Fruit fly (Drosophila melanogaster) whole organism, embryonic: ENCODE measurements around the gene her.
A peak's percentile ranks its signal among the peaks of the same experiment; 100 is the strongest.

Experiments
- Adf1 ChIP-seq: fragments of 200-800 bp; sonication (Bioruptor generic); IDR thresholded peaks from 2 replicates; pipeline ENCODE4 v1.3.6; 2022; ENCODE audit warnings: missing biosample characterization, missing genetic modification characterization
- Asciz ChIP-seq: fragments of 200-800 bp; sonication (Bioruptor generic); optimal IDR thresholded peaks from 2 replicates; lab custom pipeline; 2017; ENCODE audit warnings: missing biosample characterization, mild to moderate bottlenecking, missing genetic modification characterization, missing genetic modification reagents
- CG10267 ChIP-seq: fragments of 200-800 bp; sonication (Bioruptor generic); optimal IDR thresholded peaks from 2 replicates; lab custom pipeline; 2018; ENCODE audit warnings: missing biosample characterization, mild to moderate bottlenecking, missing genetic modification characterization, moderate library complexity
- CG10431 ChIP-seq: fragments of 200-800 bp; sonication (Bioruptor generic); optimal IDR thresholded peaks from 3 replicates; lab custom pipeline; 2018; ENCODE audit warnings: missing biosample characterization, mild to moderate bottlenecking, missing genetic modification characterization
- CG10959 ChIP-seq: fragments of 200-800 bp; sonication (Bioruptor generic); IDR thresholded peaks from 2 replicates; pipeline ENCODE4 v1.3.6; 2022; ENCODE audit warnings: missing biosample characterization, missing genetic modification characterization
- CG12104 ChIP-seq: fragments of 200-800 bp; sonication (Bioruptor generic); optimal IDR thresholded peaks from 3 replicates; lab custom pipeline; 2016; ENCODE audit warnings: missing biosample characterization, missing genetic modification characterization
- CG12299 ChIP-seq: fragments of 200-800 bp; sonication (Bioruptor generic); optimal IDR thresholded peaks from 2 replicates; lab custom pipeline; 2018; ENCODE audit warnings: missing biosample characterization, mild to moderate bottlenecking, missing genetic modification characterization
- CG12744 ChIP-seq: fragments of 200-800 bp; sonication (Bioruptor generic); optimal IDR thresholded peaks from 2 replicates; lab custom pipeline; 2016; ENCODE audit warnings: missing biosample characterization, missing genetic modification characterization
- CG14860 ChIP-seq: fragments of 200-800 bp; sonication (Bioruptor generic); IDR thresholded peaks from 3 replicates; pipeline ENCODE4 v1.3.6; 2022; ENCODE audit warnings: missing biosample characterization, missing genetic modification characterization; ENCODE audit not compliant: partially characterized antibody
- CG15601 ChIP-seq: fragments of 200-800 bp; sonication (Bioruptor generic); optimal IDR thresholded peaks from 3 replicates; lab custom pipeline; 2019; ENCODE audit warnings: missing biosample characterization, mild to moderate bottlenecking, missing genetic modification characterization, moderate library complexity
- CG1603 ChIP-seq: fragments of 200-800 bp; sonication (Bioruptor generic); optimal IDR thresholded peaks from 2 replicates; lab custom pipeline; 2019; ENCODE audit warnings: missing biosample characterization, mild to moderate bottlenecking, missing genetic modification characterization, moderate library complexity
- CG1647 ChIP-seq: fragments of 200-800 bp; sonication (Bioruptor generic); optimal IDR thresholded peaks from 3 replicates; lab custom pipeline; 2016; ENCODE audit warnings: missing biosample characterization, missing genetic modification characterization
- CG18619 ChIP-seq: fragments of 200-800 bp; sonication (Bioruptor generic); optimal IDR thresholded peaks from 3 replicates; lab custom pipeline; 2017; ENCODE audit warnings: missing biosample characterization, mild to moderate bottlenecking, missing genetic modification characterization
- CG2116 ChIP-seq: fragments of 200-800 bp; sonication (Bioruptor generic); optimal IDR thresholded peaks from 3 replicates; lab custom pipeline; 2018; ENCODE audit warnings: missing biosample characterization, mild to moderate bottlenecking, missing genetic modification characterization
- CG31441 ChIP-seq: fragments of 200-800 bp; sonication (Bioruptor generic); IDR thresholded peaks from 2 replicates; pipeline ENCODE4 v1.3.6; 2022; ENCODE audit warnings: missing biosample characterization, missing genetic modification characterization
- CG43689 ChIP-seq: fragments of 200-800 bp; sonication (Bioruptor generic); IDR thresholded peaks from 2 replicates; pipeline ENCODE4 v1.3.6; 2022; ENCODE audit warnings: missing biosample characterization, missing genetic modification characterization
- CG4424 ChIP-seq: fragments of 200-800 bp; sonication (Bioruptor generic); optimal IDR thresholded peaks from 3 replicates; lab custom pipeline; 2016; ENCODE audit warnings: missing biosample characterization, missing genetic modification characterization
- CG6791 ChIP-seq: fragments of 200-800 bp; sonication (Bioruptor generic); IDR thresholded peaks from 3 replicates; pipeline ENCODE4 v1.3.6; 2022; ENCODE audit warnings: missing biosample characterization, missing genetic modification characterization; ENCODE audit not compliant: partially characterized antibody
- CG7271 ChIP-seq: fragments of 200-800 bp; sonication (Bioruptor generic); optimal IDR thresholded peaks from 2 replicates; lab custom pipeline; 2018; ENCODE audit warnings: missing biosample characterization, mild to moderate bottlenecking, missing genetic modification characterization, moderate library complexity
- CG7987 ChIP-seq: fragments of 200-800 bp; sonication (Bioruptor generic); optimal IDR thresholded peaks from 2 replicates; lab custom pipeline; 2018; ENCODE audit warnings: missing biosample characterization, mild to moderate bottlenecking, missing genetic modification characterization, moderate library complexity
- CG8924 ChIP-seq: fragments of 200-800 bp; optimal IDR thresholded peaks from 3 replicates; lab custom pipeline; 2019; ENCODE audit warnings: missing biosample characterization, mild to moderate bottlenecking, missing genetic modification characterization, moderate library complexity
- CG9797 ChIP-seq: fragments of 200-800 bp; sonication (Bioruptor generic); optimal IDR thresholded peaks from 3 replicates; lab custom pipeline; 2018; ENCODE audit warnings: missing biosample characterization, mild to moderate bottlenecking, missing genetic modification characterization
- CG9817 ChIP-seq: fragments of 200-800 bp; sonication (Bioruptor generic); optimal IDR thresholded peaks from 2 replicates; lab custom pipeline; 2018; ENCODE audit warnings: missing biosample characterization, mild to moderate bottlenecking, missing genetic modification characterization, moderate library complexity
- CoRest ChIP-seq: fragments of 200-800 bp; sonication (Bioruptor generic); optimal IDR thresholded peaks from 3 replicates; lab custom pipeline; 2018; ENCODE audit warnings: missing biosample characterization, mild to moderate bottlenecking, missing genetic modification characterization, moderate library complexity
- Doc2 ChIP-seq: fragments of 200-800 bp; sonication (Bioruptor generic); IDR thresholded peaks from 2 replicates; pipeline ENCODE4 v1.3.6; 2022; ENCODE audit warnings: missing biosample characterization, missing genetic modification characterization
- E2f1 ChIP-seq: fragments of 200-800 bp; sonication (Bioruptor generic); IDR thresholded peaks from 2 replicates; pipeline ENCODE4 v1.3.6; 2022; ENCODE audit warnings: missing biosample characterization, missing genetic modification characterization
- Fer2 ChIP-seq: fragments of 200-800 bp; sonication (Bioruptor generic); optimal IDR thresholded peaks from 2 replicates; lab custom pipeline; 2018; ENCODE audit warnings: missing biosample characterization, mild to moderate bottlenecking, missing genetic modification characterization, moderate library complexity
- HmgZ ChIP-seq: fragments of 200-800 bp; sonication (Bioruptor generic); optimal IDR thresholded peaks from 2 replicates; lab custom pipeline; 2018; ENCODE audit warnings: missing biosample characterization, mild to moderate bottlenecking, missing genetic modification characterization
- MESR4 ChIP-seq: fragments of 200-800 bp; sonication (Bioruptor generic); optimal IDR thresholded peaks from 2 replicates; lab custom pipeline; 2018; ENCODE audit warnings: missing biosample characterization, mild to moderate bottlenecking, missing genetic modification characterization, moderate library complexity
- Med ChIP-seq: fragments of 200-800 bp; sonication (Bioruptor generic); peaks from one replicate; lab custom pipeline; 2016; ENCODE audit warnings: missing biosample characterization, missing genetic modification characterization, mild to moderate bottlenecking, inconsistent platforms, moderate library complexity
- Mes4 ChIP-seq: fragments of 200-800 bp; sonication (Bioruptor generic); optimal IDR thresholded peaks from 2 replicates; lab custom pipeline; 2016; ENCODE audit warnings: missing biosample characterization, missing genetic modification characterization
- NfI ChIP-seq: fragments of 200-800 bp; sonication (Bioruptor generic); optimal IDR thresholded peaks from 3 replicates; lab custom pipeline; 2018; ENCODE audit warnings: missing biosample characterization, mild to moderate bottlenecking, missing genetic modification characterization, moderate library complexity
- Pdp1 ChIP-seq, 2 experiments: fragments of 200-800 bp; sonication (Bioruptor generic); optimal IDR thresholded peaks; 3 replicates each; lab custom pipeline; 2016; ENCODE audit warnings: missing biosample characterization in 2 of 2, missing genetic modification characterization in 2 of 2, mild to moderate bottlenecking in 1 of 2, moderate library complexity in 1 of 2
- Side ChIP-seq: fragments of 200-800 bp; sonication (Bioruptor generic); optimal IDR thresholded peaks from 2 replicates; lab custom pipeline; 2016; ENCODE audit warnings: missing biosample characterization, missing genetic modification characterization
- Usf ChIP-seq: fragments of 200-800 bp; sonication (Bioruptor generic); optimal IDR thresholded peaks from 2 replicates; lab custom pipeline; 2017; ENCODE audit warnings: missing genotype, missing biosample characterization, missing genetic modification characterization
- al ChIP-seq: fragments of 200-800 bp; sonication (Bioruptor generic); IDR thresholded peaks from 2 replicates; pipeline ENCODE4 v1.3.6; 2022; ENCODE audit warnings: missing biosample characterization, missing genetic modification characterization
- amos ChIP-seq: fragments of 200-800 bp; sonication (Bioruptor generic); IDR thresholded peaks from 2 replicates; pipeline ENCODE4 v1.3.6; 2022; ENCODE audit warnings: missing biosample characterization, missing genetic modification characterization; ENCODE audit not compliant: partially characterized antibody
- ato ChIP-seq: fragments of 200-800 bp; sonication (Bioruptor generic); IDR thresholded peaks from 2 replicates; pipeline ENCODE4 v1.3.6; 2022; ENCODE audit warnings: missing biosample characterization, missing genetic modification characterization; ENCODE audit not compliant: partially characterized antibody
- fu2 ChIP-seq: fragments of 200-800 bp; sonication (Bioruptor generic); optimal IDR thresholded peaks from 2 replicates; lab custom pipeline; 2016; ENCODE audit warnings: missing biosample characterization, missing genetic modification characterization
- gro ChIP-seq: fragments of 200-800 bp; sonication (Bioruptor generic); optimal IDR thresholded peaks from 2 replicates; lab custom pipeline; 2016; ENCODE audit warnings: missing biosample characterization, missing genetic modification characterization
- gt ChIP-seq: fragments of 200-800 bp; sonication (Bioruptor generic); IDR thresholded peaks from 2 replicates; pipeline ENCODE4 v1.3.6; 2022; ENCODE audit warnings: missing biosample characterization, missing genetic modification characterization
- nerfin-2 ChIP-seq: fragments of 200-800 bp; sonication (Bioruptor generic); IDR thresholded peaks from 2 replicates; pipeline ENCODE4 v1.3.6; 2022; ENCODE audit warnings: missing biosample characterization, missing genetic modification characterization; ENCODE audit not compliant: partially characterized antibody
- nom ChIP-seq: fragments of 200-800 bp; sonication (Bioruptor generic); optimal IDR thresholded peaks from 2 replicates; lab custom pipeline; 2017; ENCODE audit warnings: missing biosample characterization, missing genetic modification characterization, mild to moderate bottlenecking, moderate library complexity, missing genetic modification reagents
- org-1 ChIP-seq: fragments of 200-800 bp; sonication (Bioruptor generic); optimal IDR thresholded peaks from 2 replicates; lab custom pipeline; 2017; ENCODE audit warnings: missing biosample characterization, missing genetic modification characterization
- ranshi ChIP-seq: fragments of 200-800 bp; sonication (Bioruptor generic); IDR thresholded peaks from 2 replicates; pipeline ENCODE4 v1.3.6; 2022; ENCODE audit warnings: missing biosample characterization, missing genetic modification characterization
- rib ChIP-seq: fragments of 200-800 bp; sonication (Bioruptor generic); IDR thresholded peaks from 2 replicates; pipeline ENCODE4 v1.3.6; 2022; ENCODE audit warnings: missing biosample characterization, missing genetic modification characterization
- ro ChIP-seq: fragments of 200-800 bp; sonication (Bioruptor generic); IDR thresholded peaks from 2 replicates; pipeline ENCODE4 v1.3.6; 2022; ENCODE audit warnings: missing biosample characterization, missing genetic modification characterization
- sens ChIP-seq: fragments of 200-800 bp; sonication (Bioruptor generic); peaks from one replicate; lab custom pipeline; 2016; ENCODE audit warnings: missing biosample characterization, missing genetic modification characterization
- shn ChIP-seq: fragments of 200-800 bp; sonication (Bioruptor generic); optimal IDR thresholded peaks from 3 replicates; lab custom pipeline; 2016; ENCODE audit warnings: missing biosample characterization, missing genetic modification characterization
- so ChIP-seq: fragments of 200-800 bp; sonication (Bioruptor generic); IDR thresholded peaks from 3 replicates; pipeline ENCODE4 v1.3.6; 2022; ENCODE audit warnings: missing biosample characterization, missing genetic modification characterization
- tna ChIP-seq: fragments of 200-800 bp; sonication (Bioruptor generic); IDR thresholded peaks from 2 replicates; pipeline ENCODE4 v1.3.6; 2022; ENCODE audit warnings: missing biosample characterization, missing genetic modification characterization; ENCODE audit not compliant: partially characterized antibody
- zfh1 ChIP-seq: fragments of 200-800 bp; sonication (Bioruptor generic); IDR thresholded peaks from 3 replicates; pipeline ENCODE4 v1.3.6; 2022; ENCODE audit warnings: missing biosample characterization, missing genetic modification characterization

The her gene

DNA sequence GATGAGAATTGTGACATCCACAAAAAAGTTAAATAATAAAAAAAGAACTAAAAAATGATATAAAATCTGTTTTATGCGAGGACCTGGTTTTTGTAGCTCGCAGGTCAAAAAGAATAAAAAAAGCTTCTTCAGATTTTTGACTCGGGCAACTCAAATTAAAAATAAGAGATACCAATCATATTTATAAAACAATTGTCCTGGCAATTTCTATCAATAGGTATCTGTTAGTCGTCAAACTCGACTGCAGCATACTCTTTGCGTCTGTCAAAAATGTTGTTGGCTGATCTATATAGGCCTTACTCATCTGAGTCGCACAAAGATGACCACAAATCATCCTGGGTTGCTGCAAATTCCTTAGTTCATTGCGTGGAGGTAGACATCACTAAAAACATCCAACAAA is 45.6 kb downstream of the her start (continued):
- TF ChIP-seq CG6791 (peak; percentile 60; the same call in 1 of the 3 replicates), CG18619 (no peak), shn (GFP tag; lab: Kevin White, UChicago) (no peak), Usf (GFP tag; lab: Kevin White, UChicago) (no peak), CG43689 (GFP tag; lab: Robert Waterston, UW) (no peak), Med (peak; percentile 26), E2f1 (GFP tag; lab: Robert Waterston, UW) (no peak), CG10431 (no peak), Adf1 (no peak), ato (GFP tag; lab: Robert Waterston, UW) (0 out of 2 replicates have a peak, but pooled peaks have one; percentile 40), CG8924 (tag; lab: Kevin White, UChicago) (no peak), gro (GFP tag; lab: Kevin White, UChicago) (no peak), Side (GFP tag; lab: Kevin White, UChicago) (no peak), fu2 (GFP tag; lab: Kevin White, UChicago) (no peak), amos (GFP tag; lab: Robert Waterston, UW) (no peak), al (no peak), CG9817 (tag; lab: Kevin White, UChicago) (no peak), CG12104 (GFP tag; lab: Kevin White, UChicago) (no peak), Mes4 (GFP tag; lab: Kevin White, UChicago) (no peak), CG31441 (no peak), zfh1 (no peak), CG10959 (no peak), CG1647 (GFP tag; lab: Kevin White, UChicago) (no peak), CG14860 (no peak), ranshi (GFP tag; lab: Robert Waterston, UW) (no peak), nerfin-2 (GFP tag; lab: Robert Waterston, UW) (peak; percentile 51), sens (GFP tag; lab: Kevin White, UChicago) (peak; percentile 4), gt (GFP tag; lab: Robert Waterston, UW) (no peak), CG7271 (tag; lab: Kevin White, UChicago) (no peak)
- TF ChIP-seq, all 482 proteins: peak for 11

DNA sequence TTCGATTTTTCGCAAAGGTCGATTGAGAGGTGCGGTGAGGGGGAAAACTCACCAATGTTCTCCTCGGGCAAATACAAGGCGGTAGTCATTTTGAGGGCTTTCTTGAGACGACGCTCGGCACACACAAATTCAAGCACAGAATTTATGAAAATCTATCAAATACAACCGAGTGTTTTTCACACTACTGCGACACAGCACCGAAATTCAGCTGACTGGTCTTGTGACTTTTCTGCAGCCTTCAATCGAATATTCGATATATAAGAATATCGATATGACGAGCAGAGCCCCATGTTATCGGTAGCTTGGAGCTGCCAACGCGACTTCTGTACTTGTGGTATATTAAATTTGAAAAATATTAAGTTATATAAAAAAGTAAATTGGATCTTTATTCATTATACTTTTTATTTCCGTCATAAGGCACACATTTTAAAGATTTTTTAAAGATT is 50.6 kb downstream of the her start, which contains the start of gene VhaSFD:
Gene VhaSFD (minus strand): TSS at position 249 of the 446 bp plus-strand sequence.
- TF ChIP-seq CG4424 (GFP tag; lab: Kevin White, UChicago) (no peak), CG12299 (tag; lab: Kevin White, UChicago) (no peak), CoRest (tag; lab: Kevin White, UChicago) (peak; percentile 48), tna (GFP tag; lab: Robert Waterston, UW) (peak; percentile 32; the same call in 1 of the 2 replicates), CG10267 (tag; lab: Kevin White, UChicago) (peak; percentile 61), MESR4 (GFP tag; lab: Kevin White, UChicago) (peak; percentile 100), so (GFP tag; lab: Robert Waterston, UW) (0 out of 3 replicates have a peak, but pooled peaks have one; percentile 22), Pdp1 (GFP tag; optimal IDR thresholded peaks at IDR 0.05; lab: Kevin White, UChicago) (peak in 1 of 2 experiments; percentile 57), CG1603 (peak; percentile 48), Asciz (GFP tag; lab: Kevin White, UChicago) (no peak), org-1 (GFP tag; lab: Kevin White, UChicago) (no peak), Doc2 (no peak), CG7987 (GFP tag; lab: Kevin White, UChicago) (peak; percentile 67), NfI (GFP tag; lab: Kevin White, UChicago) (no peak), ro (GFP tag; lab: Robert Waterston, UW) (no peak), nom (peak; percentile 56), CG9797 (peak; percentile 56), CG1647 (GFP tag; lab: Kevin White, UChicago) (no peak), CG15601 (peak; percentile 33), rib (peak; percentile 70), Fer2 (tag; lab: Kevin White, UChicago) (peak; percentile 10), CG12744 (GFP tag; lab: Kevin White, UChicago) (no peak), CG2116 (GFP tag; lab: Kevin White, UChicago) (peak; percentile 88), HmgZ (tag; lab: Kevin White, UChicago) (peak; percentile 57)
